Worm (Caenorhabditis elegans) whole organism, L4 larva: ENCODE measurements around the gene ZK84.4.

Source experiments
- F26F4.8 ChIP-seq: fragments of 200-800 bp; sonication (Bioruptor generic); conservative IDR thresholded peaks from 2 replicates; pipeline ENCODE4 v1.3.6; 2022; ENCODE audit warnings: missing genetic modification characterization, missing compliant biosample characterization
- F44E2.7 ChIP-seq: fragments of 200-800 bp; sonication (Bioruptor generic); IDR thresholded peaks from 2 replicates; pipeline ENCODE4 v2.1.2; 2022; ENCODE audit warnings: missing genetic modification characterization, missing compliant biosample characterization
- R02D3.7 ChIP-seq: fragments of 150-350 bp; sonication (generic microtip); optimal IDR thresholded peaks from 3 replicates; lab custom pipeline; 2014; ENCODE audit warnings: missing biosample characterization, missing genetic modification characterization
- Y105C5A.15 ChIP-seq: fragments of 200-800 bp; sonication (Bioruptor generic); IDR thresholded peaks from 2 replicates; pipeline ENCODE4 v1.3.6; 2022; ENCODE audit warnings: missing genetic modification characterization, missing compliant biosample characterization
- Y75B8A.6 ChIP-seq: fragments of 200-800 bp; sonication (Bioruptor generic); IDR thresholded peaks from 2 replicates; pipeline ENCODE4 v1.3.6; 2022; ENCODE audit warnings: missing genetic modification reagents, missing genetic modification characterization, missing compliant biosample characterization
- aly-2 ChIP-seq: sonication (generic microtip); optimal IDR thresholded peaks from 2 replicates; lab custom pipeline; 2018; ENCODE audit warnings: missing biosample characterization, missing genetic modification characterization
- attf-4 ChIP-seq: sonication (generic microtip); optimal IDR thresholded peaks from 3 replicates; lab custom pipeline; 2017; ENCODE audit warnings: missing biosample characterization, missing genetic modification characterization
- ceh-20 ChIP-seq: fragments of 200-800 bp; sonication (Bioruptor generic); IDR thresholded peaks from 2 replicates; pipeline ENCODE4 v1.3.6; 2022; ENCODE audit warnings: missing genetic modification reagents, missing genetic modification characterization, missing compliant biosample characterization
- ceh-44 ChIP-seq: fragments of 200-800 bp; sonication (Bioruptor generic); IDR thresholded peaks from 2 replicates; pipeline ENCODE4 v1.3.6; 2022; ENCODE audit warnings: missing genetic modification reagents, missing genetic modification characterization, missing compliant biosample characterization
- ceh-62 ChIP-seq: sonication (generic microtip); optimal IDR thresholded peaks from 2 replicates; lab custom pipeline; 2017; ENCODE audit warnings: missing biosample characterization, missing genetic modification characterization
- cey-2 ChIP-seq: sonication (generic microtip); optimal IDR thresholded peaks from 3 replicates; lab custom pipeline; 2017; ENCODE audit warnings: missing genetic modification characterization, mild to moderate bottlenecking, missing compliant biosample characterization, antibody characterized with exemption, borderline replicate concordance; ENCODE audit not compliant: insufficient read depth
- ctbp-1 ChIP-seq: fragments of 200-800 bp; sonication (Bioruptor generic); IDR thresholded peaks from 2 replicates; pipeline ENCODE4 v1.3.6; 2022; ENCODE audit warnings: missing genetic modification reagents, missing genetic modification characterization, missing compliant biosample characterization
- daf-16 ChIP-seq, 3 experiments: sonication (generic microtip); optimal IDR thresholded peaks; 2 replicates each; lab custom pipeline; 2016 to 2017; ENCODE audit warnings: missing genetic modification characterization in 3 of 3, missing genetic modification reagents in 3 of 3, mild to moderate bottlenecking in 2 of 3, missing compliant biosample characterization in 2 of 3, missing biosample characterization in 1 of 3, moderate library complexity in 1 of 3
- daf-19 ChIP-seq: fragments of 200-800 bp; sonication (Bioruptor generic); conservative IDR thresholded peaks from 2 replicates; pipeline ENCODE4 v1.3.6; 2022; ENCODE audit warnings: missing genetic modification characterization, missing compliant biosample characterization
- daf-8 ChIP-seq: fragments of 200-800 bp; sonication (Bioruptor generic); IDR thresholded peaks from 2 replicates; pipeline ENCODE4 v1.3.6; 2022; ENCODE audit warnings: missing genetic modification characterization, missing compliant biosample characterization
- dmd-8 ChIP-seq: fragments of 200-800 bp; sonication (Bioruptor generic); IDR thresholded peaks from 2 replicates; pipeline ENCODE4 v1.3.6; 2022; ENCODE audit warnings: missing genetic modification characterization, missing compliant biosample characterization
- dmd-9 ChIP-seq: fragments of 200-800 bp; sonication (Bioruptor generic); IDR thresholded peaks from 2 replicates; pipeline ENCODE4 v1.3.6; 2022; ENCODE audit warnings: missing genetic modification reagents, missing genetic modification characterization, missing compliant biosample characterization
- dpl-1 ChIP-seq: fragments of 150-350 bp; optimal IDR thresholded peaks from 2 replicates; lab custom pipeline; 2014; ENCODE audit warnings: missing biosample characterization, missing genetic modification reagents, missing genetic modification characterization
- dve-1 ChIP-seq: sonication (generic microtip); optimal IDR thresholded peaks from 2 replicates; lab custom pipeline; 2017; ENCODE audit warnings: antibody characterized with exemption, mild to moderate bottlenecking, missing genetic modification characterization, missing compliant biosample characterization; ENCODE audit not compliant: insufficient read depth
- egl-27 ChIP-seq: sonication (generic microtip); optimal IDR thresholded peaks from 3 replicates; lab custom pipeline; 2017; ENCODE audit warnings: missing biosample characterization, missing genetic modification reagents, missing genetic modification characterization
- egl-43 ChIP-seq: fragments of 200-800 bp; sonication (Bioruptor generic); IDR thresholded peaks from 2 replicates; pipeline ENCODE4 v1.3.6; 2022; ENCODE audit warnings: missing genetic modification reagents, missing genetic modification characterization, missing compliant biosample characterization
- hlh-30 ChIP-seq: sonication (generic microtip); optimal IDR thresholded peaks from 2 replicates; lab custom pipeline; 2017; ENCODE audit warnings: antibody characterized with exemption, mild to moderate bottlenecking, missing genetic modification characterization, missing compliant biosample characterization; ENCODE audit not compliant: insufficient read depth
- jun-1 ChIP-seq: fragments of 150-350 bp; optimal IDR thresholded peaks from 2 replicates; lab custom pipeline; 2014; ENCODE audit warnings: missing biosample characterization, missing genetic modification reagents, missing genetic modification characterization
- lin-1 ChIP-seq: fragments of 200-800 bp; sonication (Bioruptor generic); IDR thresholded peaks from 2 replicates; pipeline ENCODE4 v1.3.6; 2022; ENCODE audit warnings: missing genetic modification reagents, missing genetic modification characterization, missing compliant biosample characterization
- lin-15B ChIP-seq: fragments of 150-350 bp; sonication (generic microtip); optimal IDR thresholded peaks from 3 replicates; lab custom pipeline; 2014; ENCODE audit warnings: missing biosample characterization, missing genetic modification characterization
- lin-29 ChIP-seq: fragments of 200-800 bp; sonication (Bioruptor generic); IDR thresholded peaks from 2 replicates; pipeline ENCODE4 v1.3.6; 2022; ENCODE audit warnings: missing genetic modification reagents, missing genetic modification characterization, missing compliant biosample characterization
- lin-38 ChIP-seq: fragments of 200-800 bp; sonication (Bioruptor generic); IDR thresholded peaks from 2 replicates; pipeline ENCODE4 v1.3.6; 2022; ENCODE audit warnings: missing genetic modification reagents, missing genetic modification characterization, missing compliant biosample characterization
- lin-39 ChIP-seq: fragments of 150-350 bp; optimal IDR thresholded peaks from 2 replicates; lab custom pipeline; 2014; ENCODE audit warnings: missing biosample characterization, missing genetic modification reagents, missing genetic modification characterization
- lir-3 ChIP-seq: sonication (generic microtip); optimal IDR thresholded peaks from 2 replicates; lab custom pipeline; 2016; ENCODE audit warnings: mild to moderate bottlenecking, missing genetic modification characterization, missing compliant biosample characterization
- lsy-2 ChIP-seq, 2 experiments: fragments of 150-350 bp in 1 of 2; sonication (generic microtip) in 1 of 2; optimal IDR thresholded peaks; 2 replicates each; lab custom pipeline; 2014 to 2017; ENCODE audit warnings: missing biosample characterization in 2 of 2, missing genetic modification characterization in 2 of 2
- mes-2 ChIP-seq: sonication (generic microtip); optimal IDR thresholded peaks from 2 replicates; lab custom pipeline; 2016; ENCODE audit warnings: missing genotype, mild to moderate bottlenecking, missing genetic modification characterization, missing compliant biosample characterization; ENCODE audit not compliant: poor library complexity, severe bottlenecking
- mxl-2 ChIP-seq: fragments of 200-800 bp; sonication (Bioruptor generic); conservative IDR thresholded peaks from 2 replicates; pipeline ENCODE4 v1.3.6; 2022; ENCODE audit warnings: missing genetic modification reagents, missing genetic modification characterization, missing compliant biosample characterization
- nhr-10 ChIP-seq: fragments of 150-350 bp; optimal IDR thresholded peaks from 2 replicates; lab custom pipeline; 2014; ENCODE audit warnings: missing biosample characterization, missing genetic modification characterization
- nhr-237 ChIP-seq: sonication (generic microtip); optimal IDR thresholded peaks from 2 replicates; lab custom pipeline; 2017; ENCODE audit warnings: missing biosample characterization, missing genetic modification characterization
- nhr-25 ChIP-seq: sonication (generic microtip); optimal IDR thresholded peaks from 2 replicates; lab custom pipeline; 2017; ENCODE audit warnings: missing genetic modification characterization, mild to moderate bottlenecking, missing compliant biosample characterization, antibody characterized with exemption, moderate library complexity, borderline replicate concordance; ENCODE audit not compliant: insufficient read depth
- nhr-28 ChIP-seq: fragments of 150-350 bp; optimal IDR thresholded peaks from 2 replicates; lab custom pipeline; 2014; ENCODE audit warnings: missing biosample characterization, missing genetic modification characterization
- nhr-77 ChIP-seq: fragments of 150-350 bp; optimal IDR thresholded peaks from 2 replicates; lab custom pipeline; 2014; ENCODE audit warnings: missing biosample characterization, missing genetic modification characterization
- pqm-1 ChIP-seq: sonication (generic microtip); optimal IDR thresholded peaks from 2 replicates; lab custom pipeline; 2017; ENCODE audit warnings: missing biosample characterization, missing genetic modification characterization
- saeg-2 ChIP-seq: fragments of 200-800 bp; sonication (Bioruptor generic); IDR thresholded peaks from 2 replicates; pipeline ENCODE4 v1.3.6; 2022; ENCODE audit warnings: missing genetic modification reagents, missing genetic modification characterization, missing compliant biosample characterization
- set-16 ChIP-seq: fragments of 200-800 bp; sonication (Bioruptor generic); IDR thresholded peaks from 2 replicates; pipeline ENCODE4 v1.3.6; 2022; ENCODE audit warnings: missing genetic modification reagents, missing genetic modification characterization, missing compliant biosample characterization
- skn-1 ChIP-seq: fragments of 150-350 bp; optimal IDR thresholded peaks from 2 replicates; lab custom pipeline; 2014; ENCODE audit warnings: missing biosample characterization, missing genetic modification characterization
- snpc-1.2 ChIP-seq: fragments of 200-800 bp; sonication (Bioruptor generic); IDR thresholded peaks from 2 replicates; pipeline ENCODE4 v1.3.6; 2022; ENCODE audit warnings: missing genetic modification reagents, missing genetic modification characterization, missing compliant biosample characterization
- snpc-4 ChIP-seq: fragments of 150-350 bp; optimal IDR thresholded peaks from 2 replicates; lab custom pipeline; 2014; ENCODE audit warnings: missing biosample characterization, missing genetic modification characterization
- unc-39 ChIP-seq: sonication (generic microtip); optimal IDR thresholded peaks from 2 replicates; lab custom pipeline; 2017; ENCODE audit warnings: missing biosample characterization, missing genetic modification characterization
- vab-7 ChIP-seq: fragments of 200-800 bp; sonication (Bioruptor generic); IDR thresholded peaks from 2 replicates; pipeline ENCODE4 v1.3.6; 2022; ENCODE audit warnings: missing genetic modification reagents, missing genetic modification characterization, missing compliant biosample characterization
- zfp-3 ChIP-seq: fragments of 200-800 bp; sonication (Bioruptor generic); conservative IDR thresholded peaks from 2 replicates; pipeline ENCODE4 v1.3.6; 2022; ENCODE audit warnings: missing genetic modification reagents, missing genetic modification characterization, missing compliant biosample characterization

The ZK84.4 gene

ce11 chrII:6008887-6009286, at the start of gene ZK84.4:
Gene ZK84.4, minus strand, starts transcription at chrII:6008987.
- TF ChIP-seq set-16 (GFP tag; lab: Robert Waterston, UW), result peak; percentile 47; the same call in 1 of the 2 replicates

- TF ChIP-seq lir-3 (tag; lab: Kevin White, UChicago), result no peak
- TF ChIP-seq daf-16 (GFP tag; optimal IDR thresholded peaks at IDR 0.05; lab: Kevin White, UChicago), result no peak
- TF ChIP-seq daf-16 (tag; optimal IDR thresholded peaks at IDR 0.05; lab: Kevin White, UChicago), result peak; percentile 4
- no peak for TF ChIP-seq dmd-8 (GFP tag; lab: Robert Waterston, UW)
- no peak for TF ChIP-seq dmd-9 (GFP tag; lab: Robert Waterston, UW)
- TF ChIP-seq vab-7 (GFP tag; lab: Robert Waterston, UW), result no peak
- no peak for TF ChIP-seq R02D3.7 (tag; lab: Kevin White, UChicago)
- peak; percentile 30 for TF ChIP-seq hlh-30 (tag; lab: Kevin White, UChicago)
- no peak for TF ChIP-seq unc-39 (tag; lab: Kevin White, UChicago)
- TF ChIP-seq dve-1 (tag; lab: Kevin White, UChicago), result peak; percentile 18
- peak; percentile 76 for TF ChIP-seq nhr-28 (tag; lab: Kevin White, UChicago)
- no peak for TF ChIP-seq zfp-3
- no peak for TF ChIP-seq F44E2.7 (GFP tag; lab: Robert Waterston, UW)
- no peak for TF ChIP-seq mxl-2 (GFP tag; lab: Robert Waterston, UW)
- no peak for TF ChIP-seq daf-8 (GFP tag; lab: Robert Waterston, UW)
- TF ChIP-seq set-16 (GFP tag; lab: Robert Waterston, UW), result no peak
- TF ChIP-seq F26F4.8 (GFP tag; lab: Robert Waterston, UW), result no peak
- no peak for TF ChIP-seq ceh-62 (tag; lab: Kevin White, UChicago)
- TF ChIP-seq lin-15B (tag; lab: Kevin White, UChicago), result no peak
- TF ChIP-seq jun-1, result no peak
- no peak for TF ChIP-seq attf-4 (tag; lab: Kevin White, UChicago)
- TF ChIP-seq aly-2 (tag; lab: Kevin White, UChicago), result no peak
- TF ChIP-seq cey-2, result no peak
- peak; percentile 70 for TF ChIP-seq mes-2 (tag; lab: Kevin White, UChicago)
- peak; percentile 72 for TF ChIP-seq pqm-1 (tag; lab: Kevin White, UChicago)
- no peak for TF ChIP-seq saeg-2
- no peak for TF ChIP-seq snpc-1.2 (GFP tag; lab: Robert Waterston, UW)
- TF ChIP-seq nhr-25 (tag; lab: Kevin White, UChicago), result no peak
- TF ChIP-seq daf-19 (GFP tag; lab: Robert Waterston, UW), result no peak
- no peak for TF ChIP-seq snpc-4
- TF ChIP-seq nhr-237 (tag; lab: Kevin White, UChicago), result no peak
- TF ChIP-seq Y75B8A.6, result no peak
- TF ChIP-seq lin-38 (GFP tag; lab: Robert Waterston, UW), result 0 out of 2 replicates have a peak, but pooled peaks have one; percentile 26
- TF ChIP-seq egl-43 (GFP tag; lab: Robert Waterston, UW), result no peak
- TF ChIP-seq lsy-2 (tag; optimal IDR thresholded peaks at IDR 0.05; lab: Kevin White, UChicago), result peak in 1 of 2 experiments; percentile 55
- TF ChIP-seq nhr-77 (tag; lab: Kevin White, UChicago), result no peak
- TF ChIP-seq lin-29, result no peak
- TF ChIP-seq lin-39, result no peak
- no peak for TF ChIP-seq ceh-44
- TF ChIP-seq ctbp-1 (GFP tag; lab: Robert Waterston, UW), result no peak
- no peak for TF ChIP-seq nhr-10 (tag; lab: Kevin White, UChicago)
- peak; percentile 51 for TF ChIP-seq dpl-1 (GFP tag; lab: Kevin White, UChicago)
- TF ChIP-seq Y105C5A.15 (GFP tag; lab: Robert Waterston, UW), result no peak
- TF ChIP-seq egl-27 (tag; lab: Kevin White, UChicago), result no peak
- TF ChIP-seq ceh-20 (GFP tag; lab: Robert Waterston, UW), result no peak
- TF ChIP-seq skn-1, result no peak
- TF ChIP-seq lin-1 (GFP tag; lab: Robert Waterston, UW), result no peak
- TF ChIP-seq, all 104 proteins: peak for 9
These were observed 47.1 kb upstream of the ZK84.4 start, which contains the start of gene R12C12.7 for ce11 chrII:6055927-6056326. Gene R12C12.7, minus strand, starts transcription at chrII:6055985.
